Worm (Caenorhabditis elegans) whole organism, mixed stage, embryonic: ENCODE data around the gene srbc-7.

Experiments
- M03D4.4 ChIP-seq: sonication (generic microtip); optimal IDR thresholded peaks from 2 replicates; lab custom pipeline; 2017; ENCODE audit warnings: mild to moderate bottlenecking, missing genetic modification characterization, missing compliant biosample characterization
- ceh-39 ChIP-seq: fragments of 150-350 bp; optimal IDR thresholded peaks from 2 replicates; lab custom pipeline; 2014; ENCODE audit warnings: missing biosample characterization, missing genetic modification characterization
- elt-1 ChIP-seq: sonication (generic microtip); optimal IDR thresholded peaks from 2 replicates; lab custom pipeline; 2017; ENCODE audit warnings: missing genetic modification characterization, mild to moderate bottlenecking, missing compliant biosample characterization, antibody characterized with exemption, moderate library complexity, borderline replicate concordance; ENCODE audit not compliant: insufficient read depth
- hlh-1 ChIP-seq: fragments of 150-350 bp; optimal IDR thresholded peaks from 2 replicates; lab custom pipeline; 2014; ENCODE audit warnings: missing biosample characterization, missing genetic modification reagents, missing genetic modification characterization
- lin-13 ChIP-seq: fragments of 150-350 bp; optimal IDR thresholded peaks from 2 replicates; lab custom pipeline; 2014; ENCODE audit warnings: missing biosample characterization, missing genetic modification characterization
- nhr-12 ChIP-seq: fragments of 150-350 bp; optimal IDR thresholded peaks from 2 replicates; lab custom pipeline; 2014; ENCODE audit warnings: missing biosample characterization, missing genetic modification characterization
- nhr-237 ChIP-seq: fragments of 150-350 bp; optimal IDR thresholded peaks from 2 replicates; lab custom pipeline; 2014; ENCODE audit warnings: missing biosample characterization, missing genetic modification characterization
- nhr-28 ChIP-seq: fragments of 150-350 bp; optimal IDR thresholded peaks from 2 replicates; lab custom pipeline; 2014; ENCODE audit warnings: missing biosample characterization, missing genetic modification characterization
- tbx-8 ChIP-seq: fragments of 200-800 bp; sonication (Bioruptor generic); optimal IDR thresholded peaks from 2 replicates; lab custom pipeline; 2018; ENCODE audit warnings: mild to moderate bottlenecking, missing genetic modification characterization, moderate library complexity, missing compliant biosample characterization
- unc-62 ChIP-seq: fragments of 150-350 bp; optimal IDR thresholded peaks from 2 replicates; lab custom pipeline; 2014; ENCODE audit warnings: missing biosample characterization, missing genetic modification reagents, missing genetic modification characterization

ce11 chrV:7478404-7478803 lies 9.0 kb downstream of the srbc-7 start, which contains the start of gene str-190:
- TF ChIP-seq elt-1 (no peak), nhr-28 (tag; lab: Kevin White, UChicago) (no peak), lin-13 (no peak), tbx-8 (GFP tag; lab: Kevin White, UChicago) (no peak), ceh-39 (tag; lab: Kevin White, UChicago) (no peak), hlh-1 (tag; lab: Kevin White, UChicago) (no peak), unc-62 (GFP tag; lab: Kevin White, UChicago) (no peak), M03D4.4 (tag; lab: Kevin White, UChicago) (no peak), nhr-237 (tag; lab: Kevin White, UChicago) (no peak), nhr-12 (tag; lab: Kevin White, UChicago) (no peak)
